Fruit fly (Drosophila melanogaster): Measurements from ENCODE around the gene Atxn7.
A peak's percentile ranks its signal among the peaks of the same experiment; 100 is the strongest.

The Atxn7 gene

DNA sequence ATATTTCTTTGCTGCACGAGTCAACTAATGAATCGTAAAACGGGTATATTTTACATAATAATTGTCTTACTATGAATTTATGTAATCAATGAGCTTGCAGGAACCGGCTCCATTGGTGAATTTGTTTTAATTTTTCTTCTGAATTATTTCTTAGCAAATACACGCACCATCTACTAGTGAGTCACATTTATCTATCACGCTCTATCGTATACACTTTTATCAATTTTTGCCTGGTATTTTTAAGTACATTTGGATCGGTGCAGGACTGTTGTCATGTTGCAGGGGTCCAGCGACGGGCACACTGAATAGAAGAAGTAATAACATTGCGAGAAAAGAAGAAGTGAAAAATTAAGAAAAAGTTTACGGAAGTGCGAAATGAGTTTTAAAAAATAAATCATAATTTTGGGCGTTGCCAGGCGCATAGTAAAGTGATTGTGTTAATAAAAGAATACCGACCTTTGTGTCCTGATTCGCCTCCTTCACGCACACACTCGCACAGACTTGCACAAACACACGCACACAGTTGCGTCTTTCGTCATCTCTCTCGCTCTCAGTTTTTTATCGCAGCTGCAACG is 10.5 kb upstream of the Atxn7 start, which contains the start of the genes Rab5 and Axud1 (continued):
- TF ChIP-seq CG2712 (tag; optimal IDR thresholded peaks at IDR 0.05) (peak; percentile 61), NC2α (GFP tag; optimal IDR thresholded peaks at IDR 0.05) (no peak), Six4 (GFP tag; optimal IDR thresholded peaks at IDR 0.05) (no peak), hth (optimal IDR thresholded peaks at IDR 0.05) (no peak), abd-A (tag; optimal IDR thresholded peaks at IDR 0.05) (no peak), grau (tag; optimal IDR thresholded peaks at IDR 0.05) (no peak), emc (GFP tag; optimal IDR thresholded peaks at IDR 0.05) (no peak), lilli (GFP tag; optimal IDR thresholded peaks at IDR 0.05) (no peak), CG10321 (GFP tag; IDR thresholded peaks at IDR 0.05) (peak; percentile 32; the same call in 1 of the 2 replicates), salm (tag; optimal IDR thresholded peaks at IDR 0.05) (no peak), Xrp1 (GFP tag; IDR thresholded peaks at IDR 0.05) (peak; percentile 21; the same call in 1 of the 2 replicates), CG3838 (GFP tag; optimal IDR thresholded peaks at IDR 0.05) (no peak), Optix (GFP tag; IDR thresholded peaks at IDR 0.05) (no peak), bbx (GFP tag; IDR thresholded peaks at IDR 0.05; ENCODE audit: partially characterized antibody) (0 out of 2 replicates have a peak, but pooled peaks have one; percentile 23), crol (GFP tag; IDR thresholded peaks at IDR 0.05) (no peak), odd (GFP tag; optimal IDR thresholded peaks at IDR 0.05) (no peak), CG1024 (GFP tag; IDR thresholded peaks at IDR 0.05) (no peak), tna (GFP tag; IDR thresholded peaks at IDR 0.05; ENCODE audit: partially characterized antibody) (no peak), tgo (GFP tag; IDR thresholded peaks at IDR 0.05) (no peak; the same call in 2 of the 3 replicates), cg (GFP tag; optimal IDR thresholded peaks at IDR 0.05) (peak; percentile 90), tin (GFP tag; optimal IDR thresholded peaks at IDR 0.05) (no peak), CG2202 (tag; optimal IDR thresholded peaks at IDR 0.05) (no peak), fru (optimal IDR thresholded peaks at IDR 0.05) (no peak), CG5953 (GFP tag; IDR thresholded peaks at IDR 0.05) (no peak), CG8290 (GFP tag; optimal IDR thresholded peaks at IDR 0.05) (no peak), CG8290 (tag; optimal IDR thresholded peaks at IDR 0.05) (peak in 1 of 2 experiments; percentile 17), CG7928 (GFP tag; optimal IDR thresholded peaks at IDR 0.05) (no peak), CG12391 (tag; optimal IDR thresholded peaks at IDR 0.05) (peak; percentile 18), CG12744 (GFP tag; optimal IDR thresholded peaks at IDR 0.05) (no peak), CG14965 (GFP tag; optimal IDR thresholded peaks at IDR 0.05; ENCODE audit: borderline replicate concordance) (no peak), Neu2 (GFP tag; optimal IDR thresholded peaks at IDR 0.05; ENCODE audit: borderline replicate concordance) (no peak), sug (tag; optimal IDR thresholded peaks at IDR 0.05) (no peak), CG13894 (tag; optimal IDR thresholded peaks at IDR 0.05) (no peak), CG4617 (GFP tag; optimal IDR thresholded peaks at IDR 0.05; ENCODE audit: borderline replicate concordance) (peak; percentile 92), Hey (tag; optimal IDR thresholded peaks at IDR 0.05) (no peak), Bdp1 (GFP tag; optimal IDR thresholded peaks at IDR 0.05) (no peak), CG11696 (GFP tag; IDR thresholded peaks at IDR 0.05) (no peak), CG4360 (GFP tag; IDR thresholded peaks at IDR 0.05) (no peak), ci (GFP tag; IDR thresholded peaks at IDR 0.05) (0 out of 3 replicates have a peak, but pooled peaks have one; percentile 36), CG9727 (GFP tag; optimal IDR thresholded peaks at IDR 0.05) (no peak), CG15011 (GFP tag; optimal IDR thresholded peaks at IDR 0.05) (no peak), Mad (GFP tag; optimal IDR thresholded peaks at IDR 0.05) (no peak), CG17912 (GFP tag; optimal IDR thresholded peaks at IDR 0.05) (no peak), HLH4C (GFP tag; IDR thresholded peaks at IDR 0.05; ENCODE audit: partially characterized antibody) (0 out of 3 replicates have a peak, but pooled peaks have one; percentile 31), vnd (GFP tag; IDR thresholded peaks at IDR 0.05; ENCODE audit: partially characterized antibody) (no peak), NC2β (GFP tag; optimal IDR thresholded peaks at IDR 0.05) (no peak), CG18599 (GFP tag; optimal IDR thresholded peaks at IDR 0.05) (no peak), YL-1 (GFP tag; optimal IDR thresholded peaks at IDR 0.05) (peak; percentile 76), seq (GFP tag; IDR thresholded peaks at IDR 0.05) (no peak), CG9215 (GFP tag; IDR thresholded peaks at IDR 0.05) (no peak), nau (GFP tag; optimal IDR thresholded peaks at IDR 0.05) (no peak), Aef1 (GFP tag; IDR thresholded peaks at IDR 0.05) (no peak)

All from whole organism, embryonic.